Fruit fly (Drosophila melanogaster): ENCODE measurements around the gene glo.
A peak's percentile ranks its signal among the peaks of the same experiment; 100 is the strongest.

glo gene

dm6 chr3R:11812881-11813466 is 6.2 kb downstream of the glo start, which contains the start of gene ClC-a:
Gene ClC-a, minus strand, starts transcription at chr3R:11813207.
- peak; percentile 14 for TF ChIP-seq CG3281 (GFP tag; optimal IDR thresholded peaks at IDR 0.05)
- no peak for TF ChIP-seq mam (GFP tag; optimal IDR thresholded peaks at IDR 0.05)
- no peak for TF ChIP-seq CG18476 (GFP tag; optimal IDR thresholded peaks at IDR 0.05)
- TF ChIP-seq CG1647 (GFP tag; optimal IDR thresholded peaks at IDR 0.05), result no peak
- TF ChIP-seq CG4707 (GFP tag; optimal IDR thresholded peaks at IDR 0.05), result peak; percentile 7
- TF ChIP-seq CG13123 (GFP tag; optimal IDR thresholded peaks at IDR 0.05), result no peak
- TF ChIP-seq peb (GFP tag; IDR thresholded peaks at IDR 0.05), result no peak
- no peak for TF ChIP-seq CG10321 (GFP tag; IDR thresholded peaks at IDR 0.05)
- no peak for TF ChIP-seq Opbp (GFP tag; IDR thresholded peaks at IDR 0.05; ENCODE audit: partially characterized antibody)
- no peak for TF ChIP-seq jumu (GFP tag; optimal IDR thresholded peaks at IDR 0.05)
- peak; percentile 81 for TF ChIP-seq exex (tag; optimal IDR thresholded peaks at IDR 0.05)
- TF ChIP-seq GATAe (GFP tag; conservative IDR thresholded peaks at IDR 0.05), result 0 out of 2 replicates have a peak, but pooled peaks have one; percentile 17
- no peak for TF ChIP-seq CG6654 (GFP tag; optimal IDR thresholded peaks at IDR 0.05)
- TF ChIP-seq Neu2 (GFP tag; optimal IDR thresholded peaks at IDR 0.05; ENCODE audit: borderline replicate concordance), result no peak
- 0 out of 2 replicates have a peak, but pooled peaks have one; percentile 32 for TF ChIP-seq Atf6 (GFP tag; IDR thresholded peaks at IDR 0.05)
- TF ChIP-seq B-H2 (GFP tag; optimal IDR thresholded peaks at IDR 0.05), result peak; percentile 8
- no peak for TF ChIP-seq ems (GFP tag; optimal IDR thresholded peaks at IDR 0.05)
- no peak for TF ChIP-seq Dip3 (GFP tag; optimal IDR thresholded peaks at IDR 0.05)
- TF ChIP-seq dimm (GFP tag; IDR thresholded peaks at IDR 0.05), result no peak
- TF ChIP-seq Adf1 (GFP tag; IDR thresholded peaks at IDR 0.05), result peak; percentile 89
- no peak for TF ChIP-seq CG2712 (tag; optimal IDR thresholded peaks at IDR 0.05)
- no peak for TF ChIP-seq CG9797 (GFP tag; optimal IDR thresholded peaks at IDR 0.05)
- no peak for TF ChIP-seq CG6254 (GFP tag; optimal IDR thresholded peaks at IDR 0.05)
- no peak for TF ChIP-seq CG33213 (GFP tag; optimal IDR thresholded peaks at IDR 0.05)
- TF ChIP-seq ftz-f1 (GFP tag; optimal IDR thresholded peaks at IDR 0.05), result peak; percentile 45
- TF ChIP-seq Meics (GFP tag; optimal IDR thresholded peaks at IDR 0.05), result peak; percentile 19
- no peak for TF ChIP-seq ewg (GFP tag; optimal IDR thresholded peaks at IDR 0.05)
- TF ChIP-seq lab (GFP tag; optimal IDR thresholded peaks at IDR 0.05), result peak; percentile 54
- TF ChIP-seq seq (GFP tag; IDR thresholded peaks at IDR 0.05), result peak; percentile 29; the same call in 1 of the 2 replicates
- TF ChIP-seq MESR4 (GFP tag; optimal IDR thresholded peaks at IDR 0.05), result no peak
- no peak for TF ChIP-seq CG9727 (GFP tag; optimal IDR thresholded peaks at IDR 0.05)
- peak; percentile 81 for TF ChIP-seq sens (GFP tag)
- peak; percentile 20; the same call in 1 of the 2 replicates for TF ChIP-seq sob (GFP tag; IDR thresholded peaks at IDR 0.05)
- peak in 1 of 2 experiments; percentile 27 for TF ChIP-seq Pdp1 (GFP tag; optimal IDR thresholded peaks at IDR 0.05)
- TF ChIP-seq CG12769 (tag; optimal IDR thresholded peaks at IDR 0.05), result peak; percentile 65
- TF ChIP-seq CG10654 (GFP tag; optimal IDR thresholded peaks at IDR 0.05), result no peak
- TF ChIP-seq HLH54F (GFP tag; optimal IDR thresholded peaks at IDR 0.05), result peak; percentile 3
- no peak for TF ChIP-seq fd64A (GFP tag; optimal IDR thresholded peaks at IDR 0.05)
- TF ChIP-seq Ets97D (GFP tag; optimal IDR thresholded peaks at IDR 0.05), result no peak
- TF ChIP-seq CG34376 (GFP tag; optimal IDR thresholded peaks at IDR 0.05), result peak; percentile 90
- TF ChIP-seq CG2889 (GFP tag; IDR thresholded peaks at IDR 0.05), result no peak
- TF ChIP-seq Deaf1 (tag; optimal IDR thresholded peaks at IDR 0.05), result peak; percentile 87
- no peak for TF ChIP-seq Dref (GFP tag; IDR thresholded peaks at IDR 0.05)
- 0 out of 3 replicates have a peak, but pooled peaks have one; percentile 17 for TF ChIP-seq HLH4C (GFP tag; IDR thresholded peaks at IDR 0.05; ENCODE audit: partially characterized antibody)
- TF ChIP-seq CG11560 (tag; IDR thresholded peaks at IDR 0.05), result 0 out of 3 replicates have a peak, but pooled peaks have one; percentile 20
- peak; percentile 89 for TF ChIP-seq Ets65A (GFP tag)
- peak; percentile 3 for TF ChIP-seq Nf-YC (tag; optimal IDR thresholded peaks at IDR 0.05)
- no peak for TF ChIP-seq lov (optimal IDR thresholded peaks at IDR 0.05)
- no peak for TF ChIP-seq lov (GFP tag; IDR thresholded peaks at IDR 0.05)
- TF ChIP-seq slbo (GFP tag; IDR thresholded peaks at IDR 0.05), result 0 out of 2 replicates have a peak, but pooled peaks have one; percentile 3
- no peak for TF ChIP-seq ttk (GFP tag; IDR thresholded peaks at IDR 0.05)
